Worm (Caenorhabditis elegans) whole organism, early embryonic: ENCODE measurements around the gene wdr-60.

Experiments
- B0310.2 ChIP-seq: sonication (generic microtip); optimal IDR thresholded peaks from 2 replicates; lab custom pipeline; 2016; ENCODE audit warnings: mild to moderate bottlenecking, missing genetic modification characterization, missing compliant biosample characterization
- F13C5.2 ChIP-seq: sonication (generic microtip); optimal IDR thresholded peaks from 2 replicates; lab custom pipeline; 2017; ENCODE audit warnings: mild to moderate bottlenecking, missing genetic modification characterization, inconsistent platforms, missing compliant biosample characterization
- aly-1 ChIP-seq: sonication (generic microtip); optimal IDR thresholded peaks from 2 replicates; lab custom pipeline; 2016; ENCODE audit warnings: missing genetic modification characterization, missing compliant biosample characterization
- ama-1 ChIP-seq: fragments of 150-350 bp; optimal IDR thresholded peaks from 2 replicates; lab custom pipeline; 2014
- ceh-13 ChIP-seq: fragments of 200-800 bp; sonication (Bioruptor generic); optimal IDR thresholded peaks from 2 replicates; lab custom pipeline; 2018; ENCODE audit warnings: mild to moderate bottlenecking, missing genetic modification characterization, missing compliant biosample characterization
- ceh-36 ChIP-seq: sonication (generic microtip); optimal IDR thresholded peaks from 2 replicates; lab custom pipeline; 2016; ENCODE audit warnings: missing genetic modification characterization, inconsistent platforms, missing compliant biosample characterization
- ets-7 ChIP-seq: sonication (generic microtip); optimal IDR thresholded peaks from 2 replicates; lab custom pipeline; 2016; ENCODE audit warnings: missing genotype, missing genetic modification characterization, missing compliant biosample characterization
- flt-1 ChIP-seq: fragments of 200-800 bp; sonication (Bioruptor generic); IDR thresholded peaks from 2 replicates; pipeline ENCODE4 v1.3.6; 2022; ENCODE audit warnings: missing genetic modification characterization, missing compliant biosample characterization
- hmbx-1 ChIP-seq: sonication (generic microtip); optimal IDR thresholded peaks from 2 replicates; lab custom pipeline; 2016; ENCODE audit warnings: mild to moderate bottlenecking, missing genetic modification characterization, missing compliant biosample characterization
- scrt-1 ChIP-seq: fragments of 200-800 bp; sonication (Bioruptor generic); IDR thresholded peaks from 2 replicates; pipeline ENCODE4 v1.3.6; 2022; ENCODE audit warnings: missing genetic modification characterization, missing compliant biosample characterization
- tbx-11 ChIP-seq: fragments of 200-800 bp; sonication (Bioruptor generic); IDR thresholded peaks from 2 replicates; pipeline ENCODE4 v1.3.6; 2022; ENCODE audit warnings: missing genetic modification characterization, missing compliant biosample characterization
- tbx-37 ChIP-seq: fragments of 200-800 bp; sonication (Bioruptor generic); conservative IDR thresholded peaks from 2 replicates; pipeline ENCODE4 v1.3.6; 2022; ENCODE audit warnings: missing genetic modification reagents, missing genetic modification characterization, missing compliant biosample characterization

ce11 chrIII:5025136-5025629 is 38.2 kb downstream of the wdr-60 start:
- TF ChIP-seq ceh-36 (tag; lab: Kevin White, UChicago) (no peak), tbx-11 (no peak), ama-1 (peak; percentile 62), tbx-37 (no peak), aly-1 (tag; lab: Kevin White, UChicago) (no peak), ceh-13 (GFP tag; lab: Kevin White, UChicago) (no peak), F13C5.2 (tag; lab: Kevin White, UChicago) (no peak), B0310.2 (tag; lab: Kevin White, UChicago) (no peak), scrt-1 (GFP tag; lab: Robert Waterston, UW) (no peak), flt-1 (GFP tag; lab: Robert Waterston, UW) (no peak), ets-7 (tag; lab: Kevin White, UChicago) (no peak), hmbx-1 (tag; lab: Kevin White, UChicago) (no peak)
